Comparison of ENCODE assay signal across 1 fruit fly cellular context in genomic region chr3R:23173393-23173981, dm6.
TF ChIP-seq lines count a peak whose summit lies in the region.

Gene CG46310, plus strand, starts transcription at chr3R:23173873.

TF ChIP-seq in whole organism, embryonic, 481 proteins besides CTCF, POLR2A, EP300 and RAD21 (continued from another document and continues in another):
- peak; percentile 88 for TF ChIP-seq zfh1 (GFP tag; IDR thresholded peaks at IDR 0.05; lab: Robert Waterston, UW)
- TF ChIP-seq D (optimal IDR thresholded peaks at IDR 0.05; lab: Kevin White, UChicago): no peak
- TF ChIP-seq D (GFP tag; optimal IDR thresholded peaks at IDR 0.05; lab: Kevin White, UChicago): peak; percentile 55
- TF ChIP-seq CG5953 (GFP tag; IDR thresholded peaks at IDR 0.05; lab: Robert Waterston, UW): peak; percentile 58
- no peak for TF ChIP-seq ato (GFP tag; IDR thresholded peaks at IDR 0.05; lab: Robert Waterston, UW; ENCODE audit: partially characterized antibody)
- TF ChIP-seq CG9609 (GFP tag; optimal IDR thresholded peaks at IDR 0.05; lab: Kevin White, UChicago): no peak
- TF ChIP-seq Dp (GFP tag; optimal IDR thresholded peaks at IDR 0.05; lab: Kevin White, UChicago): no peak
- peak; percentile 45 for TF ChIP-seq ewg (GFP tag; optimal IDR thresholded peaks at IDR 0.05; lab: Kevin White, UChicago)
- TF ChIP-seq CG1832 (GFP tag; optimal IDR thresholded peaks at IDR 0.05; lab: Kevin White, UChicago): no peak
- peak; percentile 65 for TF ChIP-seq CG9932 (GFP tag; IDR thresholded peaks at IDR 0.05; lab: Robert Waterston, UW)
- TF ChIP-seq CG33213 (GFP tag; optimal IDR thresholded peaks at IDR 0.05; lab: Kevin White, UChicago): no peak
- TF ChIP-seq nerfin-2 (GFP tag; IDR thresholded peaks at IDR 0.05; lab: Robert Waterston, UW; ENCODE audit: partially characterized antibody): no peak
- TF ChIP-seq kay (GFP tag; optimal IDR thresholded peaks at IDR 0.05; lab: Kevin White, UChicago): no peak
- TF ChIP-seq Hey (tag; optimal IDR thresholded peaks at IDR 0.05; lab: Kevin White, UChicago): peak; percentile 32
- TF ChIP-seq pb (GFP tag; optimal IDR thresholded peaks at IDR 0.05; lab: Kevin White, UChicago): peak; percentile 1
- peak; percentile 67 for TF ChIP-seq mirr (GFP tag; optimal IDR thresholded peaks at IDR 0.05; lab: Kevin White, UChicago)
- TF ChIP-seq CG17802 (tag; optimal IDR thresholded peaks at IDR 0.05; lab: Kevin White, UChicago): no peak
- no peak for TF ChIP-seq CG14965 (GFP tag; optimal IDR thresholded peaks at IDR 0.05; lab: Kevin White, UChicago; ENCODE audit: borderline replicate concordance)
- TF ChIP-seq nmo (GFP tag; optimal IDR thresholded peaks at IDR 0.05; lab: Kevin White, UChicago): peak; percentile 59
- peak; percentile 66 for TF ChIP-seq HHEX (GFP tag; optimal IDR thresholded peaks at IDR 0.05; lab: Kevin White, UChicago)
- peak; percentile 68 for TF ChIP-seq Sox102F (GFP tag; optimal IDR thresholded peaks at IDR 0.05; lab: Kevin White, UChicago)
- no peak for TF ChIP-seq fu2 (GFP tag; optimal IDR thresholded peaks at IDR 0.05; lab: Kevin White, UChicago)
- peak; percentile 26 for TF ChIP-seq CG5245 (GFP tag; optimal IDR thresholded peaks at IDR 0.05; lab: Kevin White, UChicago)
- TF ChIP-seq gce (GFP tag; IDR thresholded peaks at IDR 0.05; lab: Robert Waterston, UW): peak; percentile 70; the same call in 2 of the 3 replicates
- no peak for TF ChIP-seq Dfd (GFP tag; optimal IDR thresholded peaks at IDR 0.05; lab: Kevin White, UChicago)
- no peak for TF ChIP-seq cas (GFP tag; IDR thresholded peaks at IDR 0.05; lab: Robert Waterston, UW)
- TF ChIP-seq Dbx (GFP tag; IDR thresholded peaks at IDR 0.05; lab: Robert Waterston, UW): peak; percentile 79
- TF ChIP-seq CG9817 (tag; optimal IDR thresholded peaks at IDR 0.05; lab: Kevin White, UChicago): peak; percentile 60
- TF ChIP-seq crc (GFP tag; optimal IDR thresholded peaks at IDR 0.05; lab: Kevin White, UChicago): no peak
- TF ChIP-seq Dref (GFP tag; IDR thresholded peaks at IDR 0.05; lab: Robert Waterston, UW): no peak; the same call in 1 of the 2 replicates
- peak; percentile 58 for TF ChIP-seq ind (GFP tag; optimal IDR thresholded peaks at IDR 0.05; lab: Kevin White, UChicago)
- TF ChIP-seq gro (GFP tag; optimal IDR thresholded peaks at IDR 0.05; lab: Kevin White, UChicago): peak; percentile 12
- peak; percentile 61 for TF ChIP-seq CG12659 (GFP tag; optimal IDR thresholded peaks at IDR 0.05; lab: Kevin White, UChicago)
- TF ChIP-seq danr (GFP tag; IDR thresholded peaks at IDR 0.05; lab: Robert Waterston, UW): peak; percentile 76; the same call in 1 of the 2 replicates
- TF ChIP-seq nau (GFP tag; optimal IDR thresholded peaks at IDR 0.05; lab: Kevin White, UChicago): peak; percentile 47
- TF ChIP-seq inv (GFP tag; IDR thresholded peaks at IDR 0.05; lab: Robert Waterston, UW; ENCODE audit: partially characterized antibody): no peak
- TF ChIP-seq sc (optimal IDR thresholded peaks at IDR 0.05; lab: Kevin White, UChicago): no peak
- no peak for TF ChIP-seq sc (GFP tag; optimal IDR thresholded peaks at IDR 0.05; lab: Kevin White, UChicago)
- TF ChIP-seq NK7.1 (GFP tag; optimal IDR thresholded peaks at IDR 0.05; lab: Kevin White, UChicago): no peak
- TF ChIP-seq dan (GFP tag; IDR thresholded peaks at IDR 0.05; lab: Robert Waterston, UW): no peak
- TF ChIP-seq Mes4 (GFP tag; optimal IDR thresholded peaks at IDR 0.05; lab: Kevin White, UChicago): no peak
- peak; percentile 36; the same call in 1 of the 2 replicates for TF ChIP-seq crol (GFP tag; IDR thresholded peaks at IDR 0.05; lab: Robert Waterston, UW)
- TF ChIP-seq Mad (GFP tag; optimal IDR thresholded peaks at IDR 0.05; lab: Kevin White, UChicago): peak; percentile 28
- TF ChIP-seq CG10321 (GFP tag; IDR thresholded peaks at IDR 0.05; lab: Robert Waterston, UW): peak; percentile 53; the same call in 1 of the 2 replicates
- TF ChIP-seq CG10654 (GFP tag; optimal IDR thresholded peaks at IDR 0.05; lab: Kevin White, UChicago): peak; percentile 58
- TF ChIP-seq gcm (GFP tag; optimal IDR thresholded peaks at IDR 0.05; lab: Kevin White, UChicago): peak; percentile 63
- peak; percentile 78 for TF ChIP-seq CG2678 (tag; optimal IDR thresholded peaks at IDR 0.05; lab: Kevin White, UChicago)
- TF ChIP-seq MTF-1 (GFP tag; optimal IDR thresholded peaks at IDR 0.05; lab: Kevin White, UChicago; ENCODE audit: borderline replicate concordance): peak; percentile 56
- TF ChIP-seq CG6813 (GFP tag; optimal IDR thresholded peaks at IDR 0.05; lab: Kevin White, UChicago): peak; percentile 69
- no peak for TF ChIP-seq slp2 (GFP tag; optimal IDR thresholded peaks at IDR 0.05; lab: Kevin White, UChicago)
- TF ChIP-seq CG13775 (GFP tag; optimal IDR thresholded peaks at IDR 0.05; lab: Kevin White, UChicago): peak; percentile 41
- no peak for TF ChIP-seq YL-1 (GFP tag; optimal IDR thresholded peaks at IDR 0.05; lab: Kevin White, UChicago)
- TF ChIP-seq CG8388 (GFP tag; optimal IDR thresholded peaks at IDR 0.05; lab: Kevin White, UChicago): peak; percentile 75
- no peak for TF ChIP-seq bigmax (GFP tag; optimal IDR thresholded peaks at IDR 0.05; lab: Kevin White, UChicago)
- TF ChIP-seq pita (GFP tag; optimal IDR thresholded peaks at IDR 0.05; lab: Kevin White, UChicago): no peak
- peak; percentile 68 for TF ChIP-seq bcd (GFP tag; optimal IDR thresholded peaks at IDR 0.05; lab: Kevin White, UChicago)
- no peak for TF ChIP-seq cad (GFP tag; optimal IDR thresholded peaks at IDR 0.05; lab: Kevin White, UChicago)
- peak; percentile 79 for TF ChIP-seq Mrtf (GFP tag; IDR thresholded peaks at IDR 0.05; lab: Robert Waterston, UW)
- no peak for TF ChIP-seq fru (optimal IDR thresholded peaks at IDR 0.05; lab: Kevin White, UChicago)
- no peak for TF ChIP-seq CG3838 (GFP tag; optimal IDR thresholded peaks at IDR 0.05; lab: Kevin White, UChicago)
- TF ChIP-seq CG3281 (GFP tag; optimal IDR thresholded peaks at IDR 0.05; lab: Kevin White, UChicago): peak; percentile 79
- TF ChIP-seq Six4 (GFP tag; optimal IDR thresholded peaks at IDR 0.05; lab: Kevin White, UChicago): peak; percentile 44
- peak; percentile 52 for TF ChIP-seq CG13424 (tag; optimal IDR thresholded peaks at IDR 0.05; lab: Kevin White, UChicago)
- TF ChIP-seq Atf-2 (GFP tag; optimal IDR thresholded peaks at IDR 0.05; lab: Kevin White, UChicago): no peak
- TF ChIP-seq CG8089 (GFP tag; optimal IDR thresholded peaks at IDR 0.05; lab: Kevin White, UChicago): no peak
- peak; percentile 38 for TF ChIP-seq CG10147 (GFP tag; optimal IDR thresholded peaks at IDR 0.05; lab: Kevin White, UChicago)
- TF ChIP-seq BtbVII (GFP tag; optimal IDR thresholded peaks at IDR 0.05; lab: Kevin White, UChicago): peak; percentile 63
- peak; percentile 79 for TF ChIP-seq Vsx1 (GFP tag; optimal IDR thresholded peaks at IDR 0.05; lab: Kevin White, UChicago)
- peak; percentile 87 for TF ChIP-seq Xrp1 (GFP tag; IDR thresholded peaks at IDR 0.05; lab: Robert Waterston, UW)
- TF ChIP-seq jigr1 (GFP tag; IDR thresholded peaks at IDR 0.05; lab: Robert Waterston, UW): peak; percentile 56; the same call in 1 of the 3 replicates
- TF ChIP-seq Dad (GFP tag; optimal IDR thresholded peaks at IDR 0.05; lab: Kevin White, UChicago): no peak
- peak; percentile 48 for TF ChIP-seq CG15011 (GFP tag; optimal IDR thresholded peaks at IDR 0.05; lab: Kevin White, UChicago)
- peak; percentile 8 for TF ChIP-seq pfk (GFP tag; optimal IDR thresholded peaks at IDR 0.05; lab: Kevin White, UChicago)
- peak; percentile 76 for TF ChIP-seq sens (GFP tag; lab: Kevin White, UChicago)
- peak; percentile 72 for TF ChIP-seq gsb-n (tag; optimal IDR thresholded peaks at IDR 0.05; lab: Kevin White, UChicago)
- peak; percentile 54 for TF ChIP-seq CG13287 (GFP tag; IDR thresholded peaks at IDR 0.05; lab: Robert Waterston, UW; ENCODE audit: partially characterized antibody)
- TF ChIP-seq her (GFP tag; optimal IDR thresholded peaks at IDR 0.05; lab: Kevin White, UChicago): no peak
- peak in 1 of 2 experiments; percentile 38 for TF ChIP-seq Hr78 (GFP tag; optimal IDR thresholded peaks at IDR 0.05; lab: Kevin White, UChicago)
- peak; percentile 81 for TF ChIP-seq Adf1 (GFP tag; IDR thresholded peaks at IDR 0.05; lab: Robert Waterston, UW)
- no peak for TF ChIP-seq aop (GFP tag; IDR thresholded peaks at IDR 0.05; lab: Robert Waterston, UW)
- peak; percentile 80 for TF ChIP-seq H15 (GFP tag; IDR thresholded peaks at IDR 0.05; lab: Robert Waterston, UW)
- peak; percentile 83 for TF ChIP-seq wdn (GFP tag; IDR thresholded peaks at IDR 0.05; lab: Robert Waterston, UW)
- no peak for TF ChIP-seq bowl (GFP tag; IDR thresholded peaks at IDR 0.05; lab: Robert Waterston, UW)
- TF ChIP-seq abd-A (tag; optimal IDR thresholded peaks at IDR 0.05; lab: Kevin White, UChicago): no peak
- TF ChIP-seq CG2875 (GFP tag; optimal IDR thresholded peaks at IDR 0.05; lab: Kevin White, UChicago): peak; percentile 56
- peak; percentile 68 for TF ChIP-seq run (tag; optimal IDR thresholded peaks at IDR 0.05; lab: Kevin White, UChicago)
- peak; percentile 49 for TF ChIP-seq CG3407 (GFP tag; optimal IDR thresholded peaks at IDR 0.05; lab: Kevin White, UChicago)
- peak; percentile 39 for TF ChIP-seq NfI (GFP tag; optimal IDR thresholded peaks at IDR 0.05; lab: Kevin White, UChicago)
- peak; percentile 40; the same call in 1 of the 2 replicates for TF ChIP-seq ap (GFP tag; IDR thresholded peaks at IDR 0.05; lab: Robert Waterston, UW)
- TF ChIP-seq HmgD (GFP tag; optimal IDR thresholded peaks at IDR 0.05; lab: Kevin White, UChicago): no peak
- TF ChIP-seq ftz-f1 (GFP tag; optimal IDR thresholded peaks at IDR 0.05; lab: Kevin White, UChicago): no peak
- no peak for TF ChIP-seq disco-r (GFP tag; optimal IDR thresholded peaks at IDR 0.05; lab: Kevin White, UChicago)
- peak in 1 of 2 experiments; percentile 37 for TF ChIP-seq Pdp1 (GFP tag; optimal IDR thresholded peaks at IDR 0.05; lab: Kevin White, UChicago)
- peak; percentile 33 for TF ChIP-seq D19B (GFP tag; optimal IDR thresholded peaks at IDR 0.05; lab: Kevin White, UChicago)
- TF ChIP-seq CG15601 (tag; optimal IDR thresholded peaks at IDR 0.05; lab: Kevin White, UChicago): peak; percentile 31
- TF ChIP-seq CG4730 (GFP tag; IDR thresholded peaks at IDR 0.05; lab: Robert Waterston, UW): peak; percentile 63
- TF ChIP-seq pum (GFP tag; optimal IDR thresholded peaks at IDR 0.05; lab: Kevin White, UChicago): no peak
- TF ChIP-seq sisA (GFP tag; IDR thresholded peaks at IDR 0.05; lab: Robert Waterston, UW): peak; percentile 75
- peak; percentile 51 for TF ChIP-seq CG13296 (GFP tag; optimal IDR thresholded peaks at IDR 0.05; lab: Kevin White, UChicago)
- TF ChIP-seq CG34376 (GFP tag; optimal IDR thresholded peaks at IDR 0.05; lab: Kevin White, UChicago): peak; percentile 77
- peak; percentile 79 for TF ChIP-seq Ada2b (GFP tag; IDR thresholded peaks at IDR 0.05; lab: Robert Waterston, UW)
- TF ChIP-seq HLH3B (GFP tag; IDR thresholded peaks at IDR 0.05; lab: Robert Waterston, UW): peak; percentile 77
- no peak for TF ChIP-seq luna (GFP tag; optimal IDR thresholded peaks at IDR 0.05; lab: Kevin White, UChicago)
- no peak for TF ChIP-seq chif (GFP tag; optimal IDR thresholded peaks at IDR 0.05; lab: Kevin White, UChicago)
- no peak for TF ChIP-seq dati (GFP tag; IDR thresholded peaks at IDR 0.05; lab: Robert Waterston, UW)
- peak; percentile 52 for TF ChIP-seq Ssrp (tag; optimal IDR thresholded peaks at IDR 0.05; lab: Kevin White, UChicago)
- TF ChIP-seq fd96Cb (tag; optimal IDR thresholded peaks at IDR 0.05; lab: Kevin White, UChicago): peak; percentile 45
- no peak for TF ChIP-seq CG17912 (GFP tag; optimal IDR thresholded peaks at IDR 0.05; lab: Kevin White, UChicago)
- peak; percentile 14 for TF ChIP-seq CG30431 (GFP tag; optimal IDR thresholded peaks at IDR 0.05; lab: Kevin White, UChicago)
- TF ChIP-seq CG14050 (GFP tag; IDR thresholded peaks at IDR 0.05; lab: Robert Waterston, UW): 0 out of 3 replicates have a peak, but pooled peaks have one; percentile 44
- peak; percentile 52 for TF ChIP-seq salm (tag; optimal IDR thresholded peaks at IDR 0.05; lab: Kevin White, UChicago)
- peak; percentile 73; the same call in 1 of the 2 replicates for TF ChIP-seq CG7372 (GFP tag; IDR thresholded peaks at IDR 0.05; lab: Robert Waterston, UW)
- TF ChIP-seq p53 (GFP tag; optimal IDR thresholded peaks at IDR 0.05; lab: Kevin White, UChicago): no peak
- peak; percentile 21 for TF ChIP-seq odd (GFP tag; optimal IDR thresholded peaks at IDR 0.05; lab: Kevin White, UChicago)
- TF ChIP-seq tx (GFP tag; optimal IDR thresholded peaks at IDR 0.05; lab: Kevin White, UChicago): no peak
- peak in 1 of 2 experiments; percentile 44 for TF ChIP-seq crp (GFP tag; optimal IDR thresholded peaks at IDR 0.05; lab: Kevin White, UChicago)
- peak; percentile 73 for TF ChIP-seq CG9727 (GFP tag; optimal IDR thresholded peaks at IDR 0.05; lab: Kevin White, UChicago)
- TF ChIP-seq Ets97D (GFP tag; optimal IDR thresholded peaks at IDR 0.05; lab: Kevin White, UChicago): no peak
- TF ChIP-seq lola (GFP tag; optimal IDR thresholded peaks at IDR 0.05; lab: Kevin White, UChicago): no peak
- peak; percentile 89 for TF ChIP-seq rib (GFP tag; IDR thresholded peaks at IDR 0.05; lab: Robert Waterston, UW)
- TF ChIP-seq Bgb (GFP tag; IDR thresholded peaks at IDR 0.05; lab: Robert Waterston, UW; ENCODE audit: partially characterized antibody): peak; percentile 41; the same call in 1 of the 2 replicates
- no peak for TF ChIP-seq emc (GFP tag; optimal IDR thresholded peaks at IDR 0.05; lab: Kevin White, UChicago)
- peak; percentile 81 for TF ChIP-seq Atf6 (GFP tag; IDR thresholded peaks at IDR 0.05; lab: Robert Waterston, UW)
- peak; percentile 77 for TF ChIP-seq Meics (GFP tag; optimal IDR thresholded peaks at IDR 0.05; lab: Kevin White, UChicago)
- no peak for TF ChIP-seq CG17186 (GFP tag; optimal IDR thresholded peaks at IDR 0.05; lab: Kevin White, UChicago)
- TF ChIP-seq bsh (GFP tag; optimal IDR thresholded peaks at IDR 0.05; lab: Kevin White, UChicago): peak; percentile 3 to 55
- no peak for TF ChIP-seq CG10565 (GFP tag; optimal IDR thresholded peaks at IDR 0.05; lab: Kevin White, UChicago)
- TF ChIP-seq CG31388 (GFP tag; optimal IDR thresholded peaks at IDR 0.05; lab: Kevin White, UChicago): no peak
- TF ChIP-seq Lpt (GFP tag; optimal IDR thresholded peaks at IDR 0.05; lab: Kevin White, UChicago): no peak
- peak; percentile 15 for TF ChIP-seq Asciz (GFP tag; optimal IDR thresholded peaks at IDR 0.05; lab: Kevin White, UChicago)
- no peak for TF ChIP-seq Camta (GFP tag; optimal IDR thresholded peaks at IDR 0.05; lab: Kevin White, UChicago)
- TF ChIP-seq pros (GFP tag; optimal IDR thresholded peaks at IDR 0.05; lab: Kevin White, UChicago): no peak
- TF ChIP-seq Sin3A (optimal IDR thresholded peaks at IDR 0.05; lab: Kevin White, UChicago): no peak
